Worm (Caenorhabditis elegans): ENCODE results near the gene F56C3.10.
A peak's percentile ranks its signal among the peaks of the same experiment; 100 is the strongest.

The F56C3.10 gene

ce11 chrX:1419163-1419696 lies 37.8 kb upstream of the F56C3.10 start, which contains the start of gene F19G12.9:
Gene F19G12.9, plus strand, starts transcription at chrX:1419213.
- TF ChIP-seq hif-1 (tag; optimal IDR thresholded peaks at IDR 0.05): no peak
- TF ChIP-seq lin-38 (GFP tag; IDR thresholded peaks at IDR 0.05): peak; percentile 89
- TF ChIP-seq F37D6.2 (tag; optimal IDR thresholded peaks at IDR 0.05): no peak

ce11 chrX:1416776-1417354 lies 35.4 kb upstream of the F56C3.10 start, which contains the start of the genes F19G12.4 and F19G12.8:
Gene F19G12.4, plus strand, starts transcription at chrX:1417304.
Gene F19G12.8, plus strand, starts transcription at chrX:1417320.
- TF ChIP-seq vab-7 (GFP tag; IDR thresholded peaks at IDR 0.05) (no peak), pqm-1 (tag; optimal IDR thresholded peaks at IDR 0.05) (peak; percentile 83), daf-12 (tag; optimal IDR thresholded peaks at IDR 0.05) (no peak), nhr-77 (tag; optimal IDR thresholded peaks at IDR 0.05) (no peak), mes-2 (tag; optimal IDR thresholded peaks at IDR 0.05; ENCODE audit: poor library complexity, severe bottlenecking) (no peak), ZK546.5 (tag; optimal IDR thresholded peaks at IDR 0.05) (no peak), nhr-111 (GFP tag; optimal IDR thresholded peaks at IDR 0.05) (no peak), aha-1 (tag) (peak; percentile 88), nhr-48 (tag; optimal IDR thresholded peaks at IDR 0.05) (no peak), ztf-7 (tag; optimal IDR thresholded peaks at IDR 0.05) (no peak), unc-130 (GFP tag; optimal IDR thresholded peaks at IDR 0.05) (no peak), lsy-2 (tag; optimal IDR thresholded peaks at IDR 0.05) (no peak), lin-29 (GFP tag; IDR thresholded peaks at IDR 0.05) (no peak), nhr-28 (tag; optimal IDR thresholded peaks at IDR 0.05) (peak; percentile 48)

- TF ChIP-seq unc-62 (GFP tag; optimal IDR thresholded peaks at IDR 0.05 in 1 of 2): peak in 1 of 2 experiments; percentile 38
- TF ChIP-seq unc-62 (tag; optimal IDR thresholded peaks at IDR 0.05): no peak
- no peak for TF ChIP-seq T26A8.4 (GFP tag; IDR thresholded peaks at IDR 0.05)
Measured at ce11 chrX:1412844-1413243, 31.4 kb upstream of the F56C3.10 start, which contains the start of gene srh-19. Gene srh-19, plus strand, starts transcription at chrX:1413144.

ce11 chrX:1410552-1410951 lies 29.1 kb upstream of the F56C3.10 start, which contains the start of gene abu-2:
Gene abu-2, minus strand, starts transcription at chrX:1410652.
- no peak for TF ChIP-seq sdz-12 (GFP tag; optimal IDR thresholded peaks at IDR 0.05)
- no peak for TF ChIP-seq F26F4.8 (GFP tag; conservative IDR thresholded peaks at IDR 0.05)
- TF ChIP-seq nhr-77 (tag; optimal IDR thresholded peaks at IDR 0.05): no peak
- TF ChIP-seq Y75B8A.6 (GFP tag; IDR thresholded peaks at IDR 0.05): no peak
- no peak for TF ChIP-seq zfp-2 (tag; optimal IDR thresholded peaks at IDR 0.05)
- no peak for TF ChIP-seq daf-19 (GFP tag; conservative IDR thresholded peaks at IDR 0.05)
- TF ChIP-seq spr-1 (tag; optimal IDR thresholded peaks at IDR 0.05): no peak
- TF ChIP-seq lin-13 (GFP tag; optimal IDR thresholded peaks at IDR 0.05): no peak
- no peak for TF ChIP-seq skn-1 (tag; optimal IDR thresholded peaks at IDR 0.05)
- no peak for TF ChIP-seq nhr-42 (GFP tag; IDR thresholded peaks at IDR 0.05)
- TF ChIP-seq snpc-1.2 (GFP tag; IDR thresholded peaks at IDR 0.05): no peak
- no peak for TF ChIP-seq rbr-2 (tag; optimal IDR thresholded peaks at IDR 0.05)
- no peak for TF ChIP-seq nhr-10 (tag; optimal IDR thresholded peaks at IDR 0.05)
- TF ChIP-seq cey-2 (tag; optimal IDR thresholded peaks at IDR 0.05; ENCODE audit: borderline replicate concordance, insufficient read depth): no peak
- no peak for TF ChIP-seq ces-1 (GFP tag; optimal IDR thresholded peaks at IDR 0.05)
- no peak for TF ChIP-seq mxl-2 (GFP tag; conservative IDR thresholded peaks at IDR 0.05)
- no peak for TF ChIP-seq ztf-7 (tag; optimal IDR thresholded peaks at IDR 0.05)
- no peak for TF ChIP-seq fkh-10 (GFP tag; optimal IDR thresholded peaks at IDR 0.05)
- no peak for TF ChIP-seq arid-1 (GFP tag; conservative IDR thresholded peaks at IDR 0.05)

All from whole organism, L4 larva.